Worm (Caenorhabditis elegans) whole organism, midembryonic: ENCODE data around the gene lips-7.

Experiments used
- flt-1 ChIP-seq: fragments of 200-800 bp; sonication (Bioruptor generic); IDR thresholded peaks from 2 replicates; pipeline ENCODE4 v1.3.6; 2022; ENCODE audit warnings: missing genetic modification characterization, missing compliant biosample characterization
- tab-1 ChIP-seq: fragments of 200-800 bp; sonication (Bioruptor generic); IDR thresholded peaks from 2 replicates; pipeline ENCODE4 v1.3.6; 2022; ENCODE audit warnings: missing genetic modification characterization, missing compliant biosample characterization

DNA sequence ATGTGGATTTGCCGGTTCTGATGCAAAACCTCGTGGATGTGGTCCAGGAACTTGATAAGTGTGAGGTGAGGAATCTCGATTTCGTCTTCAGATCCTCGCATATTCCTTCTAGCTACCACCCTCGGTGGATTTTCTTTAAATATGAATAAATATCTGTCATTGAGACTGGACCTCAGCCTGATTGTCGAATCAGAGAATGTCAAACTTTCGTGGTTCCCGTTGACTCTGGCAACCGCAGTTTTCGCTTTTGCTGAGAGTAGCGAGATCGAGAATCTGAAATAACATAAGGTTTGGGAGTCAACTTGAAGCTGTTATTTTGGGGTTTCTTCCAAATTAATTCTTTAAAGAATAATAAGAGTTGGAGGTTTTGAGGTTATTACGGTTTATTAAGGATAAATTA, 31.0 kb downstream of the lips-7 start, which contains the start of gene fbxb-14:
- TF ChIP-seq tab-1 (GFP tag; lab: Robert Waterston, UW), result no peak
- no peak for TF ChIP-seq flt-1 (GFP tag; lab: Robert Waterston, UW)
